Worm (Caenorhabditis elegans) whole organism, L4 larva: ENCODE results near the gene acl-7.

Experiments used
- F10B5.3 ChIP-seq: sonication (generic microtip); optimal IDR thresholded peaks from 2 replicates; lab custom pipeline; 2016; ENCODE audit warnings: mild to moderate bottlenecking, missing genetic modification characterization, missing compliant biosample characterization
- F37D6.2 ChIP-seq: sonication (generic microtip); optimal IDR thresholded peaks from 2 replicates; lab custom pipeline; 2016; ENCODE audit warnings: mild to moderate bottlenecking, missing genetic modification characterization, missing compliant biosample characterization
- F49E8.2 ChIP-seq: sonication (generic microtip); optimal IDR thresholded peaks from 2 replicates; lab custom pipeline; 2016; ENCODE audit warnings: missing compliant biosample characterization, mild to moderate bottlenecking, missing genetic modification characterization, borderline replicate concordance
- T20F7.1 ChIP-seq: fragments of 200-800 bp; sonication (Bioruptor generic); optimal IDR thresholded peaks from 2 replicates; lab custom pipeline; 2018; ENCODE audit warnings: mild to moderate bottlenecking, missing genetic modification characterization, missing compliant biosample characterization
- Y75B8A.6 ChIP-seq: fragments of 200-800 bp; sonication (Bioruptor generic); IDR thresholded peaks from 2 replicates; pipeline ENCODE4 v1.3.6; 2022; ENCODE audit warnings: missing genetic modification reagents, missing genetic modification characterization, missing compliant biosample characterization
- ZK337.2 ChIP-seq: fragments of 200-800 bp; sonication (Bioruptor generic); IDR thresholded peaks from 2 replicates; pipeline ENCODE4 v1.3.6; 2022; ENCODE audit warnings: missing genetic modification reagents, missing genetic modification characterization, missing compliant biosample characterization
- ZK546.5 ChIP-seq, 2 experiments: sonication (generic microtip); optimal IDR thresholded peaks; 2 replicates each; lab custom pipeline; 2017; ENCODE audit warnings: missing biosample characterization in 2 of 2, missing genetic modification characterization in 2 of 2
- aly-2 ChIP-seq: sonication (generic microtip); optimal IDR thresholded peaks from 2 replicates; lab custom pipeline; 2018; ENCODE audit warnings: missing biosample characterization, missing genetic modification characterization
- ama-1 ChIP-seq: fragments of 150-350 bp; optimal IDR thresholded peaks from 2 replicates; lab custom pipeline; 2014; ENCODE audit warnings: inconsistent platforms, mixed read lengths
- ceh-20 ChIP-seq: fragments of 200-800 bp; sonication (Bioruptor generic); IDR thresholded peaks from 2 replicates; pipeline ENCODE4 v1.3.6; 2022; ENCODE audit warnings: missing genetic modification reagents, missing genetic modification characterization, missing compliant biosample characterization
- ces-1 ChIP-seq: fragments of 150-350 bp; sonication (generic microtip); optimal IDR thresholded peaks from 4 replicates; lab custom pipeline; 2014; ENCODE audit warnings: missing biosample characterization, missing genetic modification reagents, missing genetic modification characterization
- cey-2 ChIP-seq: sonication (generic microtip); optimal IDR thresholded peaks from 3 replicates; lab custom pipeline; 2017; ENCODE audit warnings: missing genetic modification characterization, mild to moderate bottlenecking, missing compliant biosample characterization, antibody characterized with exemption, borderline replicate concordance; ENCODE audit not compliant: insufficient read depth
- daf-19 ChIP-seq: fragments of 200-800 bp; sonication (Bioruptor generic); conservative IDR thresholded peaks from 2 replicates; pipeline ENCODE4 v1.3.6; 2022; ENCODE audit warnings: missing genetic modification characterization, missing compliant biosample characterization
- dmd-6 ChIP-seq: fragments of 200-800 bp; sonication (Bioruptor generic); IDR thresholded peaks from 2 replicates; pipeline ENCODE4 v1.3.6; 2022; ENCODE audit warnings: missing genetic modification reagents, missing genetic modification characterization, missing compliant biosample characterization
- dpl-1 ChIP-seq: fragments of 150-350 bp; optimal IDR thresholded peaks from 2 replicates; lab custom pipeline; 2014; ENCODE audit warnings: missing biosample characterization, missing genetic modification reagents, missing genetic modification characterization
- hif-1 ChIP-seq, 2 experiments: sonication (generic microtip); optimal IDR thresholded peaks; 2 replicates each; lab custom pipeline; 2016 to 2017; ENCODE audit warnings: missing compliant biosample characterization in 2 of 2, missing genetic modification characterization in 2 of 2, missing genetic modification reagents in 2 of 2, missing genotype in 2 of 2, mild to moderate bottlenecking in 1 of 2
- hlh-30 ChIP-seq: sonication (generic microtip); optimal IDR thresholded peaks from 2 replicates; lab custom pipeline; 2017; ENCODE audit warnings: antibody characterized with exemption, mild to moderate bottlenecking, missing genetic modification characterization, missing compliant biosample characterization; ENCODE audit not compliant: insufficient read depth
- hmg-1.1 ChIP-seq: fragments of 200-800 bp; sonication (Bioruptor generic); IDR thresholded peaks from 2 replicates; pipeline ENCODE4 v1.3.6; 2022; ENCODE audit warnings: missing genetic modification reagents, missing genetic modification characterization, missing compliant biosample characterization
- jun-1 ChIP-seq: fragments of 150-350 bp; optimal IDR thresholded peaks from 2 replicates; lab custom pipeline; 2014; ENCODE audit warnings: missing biosample characterization, missing genetic modification reagents, missing genetic modification characterization
- lim-7 ChIP-seq: fragments of 200-800 bp; sonication (Bioruptor generic); IDR thresholded peaks from 2 replicates; pipeline ENCODE4 v1.3.6; 2022; ENCODE audit warnings: missing genetic modification characterization, missing compliant biosample characterization
- lin-13 ChIP-seq: fragments of 150-350 bp; optimal IDR thresholded peaks from 2 replicates; lab custom pipeline; 2014; ENCODE audit warnings: missing biosample characterization, missing genetic modification reagents, missing genetic modification characterization
- lin-15B ChIP-seq: fragments of 150-350 bp; sonication (generic microtip); optimal IDR thresholded peaks from 3 replicates; lab custom pipeline; 2014; ENCODE audit warnings: missing biosample characterization, missing genetic modification characterization
- lin-39 ChIP-seq: fragments of 150-350 bp; optimal IDR thresholded peaks from 2 replicates; lab custom pipeline; 2014; ENCODE audit warnings: missing biosample characterization, missing genetic modification reagents, missing genetic modification characterization
- lir-3 ChIP-seq: sonication (generic microtip); optimal IDR thresholded peaks from 2 replicates; lab custom pipeline; 2016; ENCODE audit warnings: mild to moderate bottlenecking, missing genetic modification characterization, missing compliant biosample characterization
- lsy-2 ChIP-seq, 2 experiments: fragments of 150-350 bp in 1 of 2; sonication (generic microtip) in 1 of 2; optimal IDR thresholded peaks; 2 replicates each; lab custom pipeline; 2014 to 2017; ENCODE audit warnings: missing biosample characterization in 2 of 2, missing genetic modification characterization in 2 of 2
- madf-5 ChIP-seq, 2 experiments: fragments of 200-800 bp; sonication (Bioruptor generic); IDR thresholded peaks; 2 replicates each; pipeline ENCODE4 v1.3.6; 2022; ENCODE audit warnings: missing compliant biosample characterization in 2 of 2, missing genetic modification characterization in 2 of 2
- mdl-1 ChIP-seq, 2 experiments: fragments of 150-350 bp in 1 of 2; sonication (generic microtip) in 1 of 2; optimal IDR thresholded peaks; 2 replicates each; lab custom pipeline; 2014 to 2017; ENCODE audit warnings: missing biosample characterization in 2 of 2, missing genetic modification characterization in 2 of 2
- mep-1 ChIP-seq: fragments of 150-350 bp; sonication (generic microtip); optimal IDR thresholded peaks from 3 replicates; lab custom pipeline; 2014; ENCODE audit warnings: missing biosample characterization, missing genetic modification characterization
- mes-2 ChIP-seq: sonication (generic microtip); optimal IDR thresholded peaks from 2 replicates; lab custom pipeline; 2016; ENCODE audit warnings: missing genotype, mild to moderate bottlenecking, missing genetic modification characterization, missing compliant biosample characterization; ENCODE audit not compliant: poor library complexity, severe bottlenecking
- mxl-2 ChIP-seq: fragments of 200-800 bp; sonication (Bioruptor generic); conservative IDR thresholded peaks from 2 replicates; pipeline ENCODE4 v1.3.6; 2022; ENCODE audit warnings: missing genetic modification reagents, missing genetic modification characterization, missing compliant biosample characterization
- mxl-3 ChIP-seq: fragments of 200-800 bp; sonication (Bioruptor generic); optimal IDR thresholded peaks from 2 replicates; lab custom pipeline; 2018; ENCODE audit warnings: mild to moderate bottlenecking, missing genetic modification characterization, missing compliant biosample characterization
- nhr-102 ChIP-seq: sonication (generic microtip); optimal IDR thresholded peaks from 2 replicates; lab custom pipeline; 2016; ENCODE audit warnings: mild to moderate bottlenecking, missing genetic modification characterization, moderate library complexity, missing compliant biosample characterization
- nhr-11 ChIP-seq: fragments of 150-350 bp; optimal IDR thresholded peaks from 2 replicates; lab custom pipeline; 2014; ENCODE audit warnings: missing biosample characterization, missing genetic modification characterization
- nhr-28 ChIP-seq: fragments of 150-350 bp; optimal IDR thresholded peaks from 2 replicates; lab custom pipeline; 2014; ENCODE audit warnings: missing biosample characterization, missing genetic modification characterization
- nhr-41 ChIP-seq: fragments of 200-800 bp; sonication (Bioruptor generic); IDR thresholded peaks from 2 replicates; pipeline ENCODE4 v1.3.6; 2022; ENCODE audit warnings: missing genetic modification reagents, missing genetic modification characterization, missing compliant biosample characterization
- nhr-77 ChIP-seq: fragments of 150-350 bp; optimal IDR thresholded peaks from 2 replicates; lab custom pipeline; 2014; ENCODE audit warnings: missing biosample characterization, missing genetic modification characterization
- pha-4 ChIP-seq, 2 experiments: fragments of 150-350 bp in 1 of 2; fragments of 200-800 bp in 1 of 2; sonication (Bioruptor generic) in 1 of 2; IDR thresholded peaks in 1 of 2; optimal IDR thresholded peaks in 1 of 2; 2 replicates each; pipeline versions ENCODE4 v1.3.6 to Lab custom; 2014 to 2022; ENCODE audit warnings: missing genetic modification characterization in 2 of 2, missing genetic modification reagents in 2 of 2, missing biosample characterization in 1 of 2, missing compliant biosample characterization in 1 of 2
- saeg-2 ChIP-seq: fragments of 200-800 bp; sonication (Bioruptor generic); IDR thresholded peaks from 2 replicates; pipeline ENCODE4 v1.3.6; 2022; ENCODE audit warnings: missing genetic modification reagents, missing genetic modification characterization, missing compliant biosample characterization
- sdz-12 ChIP-seq: fragments of 200-800 bp; sonication (Bioruptor generic); optimal IDR thresholded peaks from 2 replicates; lab custom pipeline; 2018; ENCODE audit warnings: mild to moderate bottlenecking, missing genetic modification characterization, missing compliant biosample characterization
- skn-1 ChIP-seq: fragments of 150-350 bp; optimal IDR thresholded peaks from 2 replicates; lab custom pipeline; 2014; ENCODE audit warnings: missing biosample characterization, missing genetic modification characterization
- snpc-1.2 ChIP-seq: fragments of 200-800 bp; sonication (Bioruptor generic); IDR thresholded peaks from 2 replicates; pipeline ENCODE4 v1.3.6; 2022; ENCODE audit warnings: missing genetic modification reagents, missing genetic modification characterization, missing compliant biosample characterization
- spr-1 ChIP-seq: sonication (generic microtip); optimal IDR thresholded peaks from 2 replicates; lab custom pipeline; 2016; ENCODE audit warnings: mild to moderate bottlenecking, missing genetic modification characterization, missing compliant biosample characterization
- tag-97 ChIP-seq: fragments of 200-800 bp; sonication (Bioruptor generic); IDR thresholded peaks from 2 replicates; pipeline ENCODE4 v1.3.6; 2022; ENCODE audit warnings: missing genetic modification characterization, missing compliant biosample characterization
- tra-1 ChIP-seq: fragments of 200-800 bp; sonication (Bioruptor generic); IDR thresholded peaks from 2 replicates; pipeline ENCODE4 v1.3.6; 2022; ENCODE audit warnings: missing genetic modification reagents, missing genetic modification characterization, missing compliant biosample characterization
- unc-130 ChIP-seq: sonication (generic microtip); optimal IDR thresholded peaks from 2 replicates; lab custom pipeline; 2016; ENCODE audit warnings: missing genetic modification reagents, missing genetic modification characterization, missing compliant biosample characterization
- vab-7 ChIP-seq: fragments of 200-800 bp; sonication (Bioruptor generic); IDR thresholded peaks from 2 replicates; pipeline ENCODE4 v1.3.6; 2022; ENCODE audit warnings: missing genetic modification reagents, missing genetic modification characterization, missing compliant biosample characterization
- zip-11 ChIP-seq: fragments of 200-800 bp; sonication (Bioruptor generic); IDR thresholded peaks from 2 replicates; pipeline ENCODE4 v1.3.6; 2022; ENCODE audit warnings: missing genetic modification characterization, missing compliant biosample characterization
- ztf-7 ChIP-seq: fragments of 150-350 bp; optimal IDR thresholded peaks from 2 replicates; lab custom pipeline; 2014; ENCODE audit warnings: missing biosample characterization, missing genetic modification characterization

acl-7 gene

DNA sequence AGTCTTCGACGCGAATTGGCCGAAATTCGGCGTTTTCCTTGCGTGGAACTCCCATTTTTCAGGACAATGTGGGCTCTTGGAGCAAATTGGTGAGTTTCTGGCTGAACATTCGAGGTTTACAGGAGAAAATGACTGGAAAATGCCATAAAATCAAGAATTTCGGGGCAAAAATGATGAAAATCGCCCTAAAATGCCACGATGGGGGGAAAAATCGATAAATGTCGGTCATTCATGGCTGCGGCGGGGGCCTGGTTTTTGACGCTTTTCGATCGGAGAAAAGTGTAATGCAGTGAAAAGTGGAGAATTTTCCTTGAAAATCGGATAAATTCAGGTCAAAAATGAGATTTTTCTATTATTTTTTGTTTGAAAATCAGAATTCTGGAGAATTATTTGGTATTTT, 11.1 kb downstream of the acl-7 start, which contains the start of the genes Y46G5A.18 and Y46G5A.47:
Y46G5A.18 (minus strand) TSS at position 101 of the 400 bp plus-strand sequence.
Y46G5A.47 (minus strand) TSS at position 146 of the 400 bp plus-strand sequence.
- no peak for TF ChIP-seq lir-3 (tag; lab: Kevin White, UChicago)
- TF ChIP-seq spr-1 (tag; lab: Kevin White, UChicago) = no peak
- no peak for TF ChIP-seq Y75B8A.6
- no peak for TF ChIP-seq T20F7.1 (GFP tag; lab: Kevin White, UChicago)
- no peak for TF ChIP-seq saeg-2 (GFP tag; lab: Robert Waterston, UW)
- TF ChIP-seq skn-1 (tag; lab: Kevin White, UChicago) = no peak
- no peak for TF ChIP-seq mxl-2 (GFP tag; lab: Robert Waterston, UW)
- TF ChIP-seq zip-11 (GFP tag; lab: Robert Waterston, UW) = no peak
- TF ChIP-seq ama-1 (lab: Kevin White, UChicago) = no peak
- TF ChIP-seq F49E8.2 (tag; lab: Kevin White, UChicago) = no peak
- TF ChIP-seq nhr-102 (tag; lab: Kevin White, UChicago) = no peak
- TF ChIP-seq ces-1 (GFP tag; lab: Kevin White, UChicago) = no peak
- no peak for TF ChIP-seq madf-5 (GFP tag; IDR thresholded peaks at IDR 0.05; lab: Robert Waterston, UW)
- TF ChIP-seq vab-7 = no peak
- no peak for TF ChIP-seq lin-15B (tag; lab: Kevin White, UChicago)
- no peak for TF ChIP-seq nhr-77 (tag; lab: Kevin White, UChicago)
- no peak for TF ChIP-seq ztf-7
- TF ChIP-seq lsy-2 (tag; optimal IDR thresholded peaks at IDR 0.05; lab: Kevin White, UChicago) = no peak
- TF ChIP-seq, all 104 proteins: peak for 0

DNA sequence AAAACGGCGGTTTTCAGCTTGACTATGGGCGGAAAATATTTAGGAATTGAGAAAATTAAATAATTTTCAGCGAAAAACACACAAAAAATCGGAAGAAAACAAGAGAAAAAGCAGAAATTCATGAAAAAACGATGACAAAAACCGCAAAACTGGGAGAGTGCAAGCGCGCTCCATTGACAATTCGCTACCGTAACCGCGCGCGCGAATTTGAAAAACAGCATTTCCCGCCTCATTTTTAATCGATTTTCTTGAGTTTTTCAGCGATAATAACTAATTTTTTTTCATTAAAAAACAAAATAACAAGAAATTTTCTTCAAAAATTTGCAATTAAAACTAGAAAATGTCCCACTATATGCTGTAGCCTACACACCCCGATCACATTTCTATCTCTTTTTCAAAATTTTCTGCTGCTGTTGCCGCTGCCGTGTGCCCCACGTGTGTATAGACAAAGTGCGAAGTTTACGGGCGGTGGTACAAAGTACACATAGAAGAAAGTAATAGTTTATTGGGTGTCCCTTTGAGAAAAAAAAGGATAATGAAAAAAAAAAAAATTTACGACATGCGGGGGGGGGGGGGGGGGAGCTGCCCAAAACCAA, 16.2 kb downstream of the acl-7 start:
- TF ChIP-seq aly-2 (tag; lab: Kevin White, UChicago) (no peak), ZK546.5 (tag; optimal IDR thresholded peaks at IDR 0.05; lab: Kevin White, UChicago) (no peak), unc-130 (GFP tag; lab: Kevin White, UChicago) (peak; percentile 29), dpl-1 (peak; percentile 39), sdz-12 (GFP tag; lab: Kevin White, UChicago) (no peak), lin-13 (GFP tag; lab: Kevin White, UChicago) (no peak), tag-97 (no peak), mes-2 (peak; percentile 20), mdl-1 (tag; optimal IDR thresholded peaks at IDR 0.05; lab: Kevin White, UChicago) (peak in 1 of 2 experiments; percentile 46), daf-19 (GFP tag; lab: Robert Waterston, UW) (no peak), lin-39 (tag; lab: Kevin White, UChicago) (no peak), ceh-20 (GFP tag; lab: Robert Waterston, UW) (no peak), Y75B8A.6 (no peak), hif-1 (tag; optimal IDR thresholded peaks at IDR 0.05; lab: Kevin White, UChicago) (no peak), F10B5.3 (tag; lab: Kevin White, UChicago) (no peak), nhr-11 (tag; lab: Kevin White, UChicago) (peak; percentile 80), mep-1 (tag; lab: Kevin White, UChicago) (peak; percentile 46), hmg-1.1 (GFP tag; lab: Robert Waterston, UW) (0 out of 2 replicates have a peak, but pooled peaks have one; percentile 24), tra-1 (no peak), madf-5 (GFP tag; IDR thresholded peaks at IDR 0.05; lab: Robert Waterston, UW) (no peak), hlh-30 (tag; lab: Kevin White, UChicago) (peak; percentile 40), pha-4 (GFP tag; IDR thresholded peaks at IDR 0.05; lab: Robert Waterston, UW) (no peak), pha-4 (tag; optimal IDR thresholded peaks at IDR 0.05; lab: Kevin White, UChicago) (no peak), nhr-28 (tag; lab: Kevin White, UChicago) (peak; percentile 77), F49E8.2 (tag; lab: Kevin White, UChicago) (peak; percentile 67), snpc-1.2 (GFP tag; lab: Robert Waterston, UW) (peak; percentile 29; the same call in 1 of the 2 replicates), jun-1 (no peak), dmd-6 (peak; percentile 44), lim-7 (no peak), cey-2 (tag; lab: Kevin White, UChicago) (no peak), nhr-41 (GFP tag; lab: Robert Waterston, UW) (no peak), mxl-3 (peak; percentile 84), F37D6.2 (tag; lab: Kevin White, UChicago) (no peak), ZK337.2 (GFP tag; lab: Robert Waterston, UW) (no peak)
